Worm (Caenorhabditis elegans): ENCODE results near the gene pgp-4.

DNA sequence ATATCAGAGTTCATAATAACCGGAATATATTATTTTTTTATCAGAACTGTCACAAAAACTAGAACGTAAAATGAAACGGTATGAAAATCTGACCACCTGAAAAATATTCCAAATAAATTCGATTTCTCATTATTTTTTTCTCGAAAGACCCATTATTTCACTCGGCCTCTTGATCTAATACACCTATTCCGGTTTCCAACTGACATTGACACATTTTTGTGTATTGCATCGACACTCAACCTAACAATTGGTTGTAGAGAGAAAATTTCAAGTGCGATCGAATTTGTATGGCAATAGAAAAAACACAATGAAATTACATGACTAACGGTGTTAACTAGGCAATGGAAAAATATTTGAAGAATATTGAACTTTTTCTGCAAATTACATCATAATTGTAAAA, 28.3 kb downstream of the pgp-4 start:
- no peak for TF ChIP-seq elt-1 (tag; optimal IDR thresholded peaks at IDR 0.05)
- no peak for TF ChIP-seq nhr-28 (tag; optimal IDR thresholded peaks at IDR 0.05)

All from whole organism, L3 larva.